Worm (Caenorhabditis elegans): Measurements from ENCODE around the gene trip-4.
A peak's percentile ranks its signal among the peaks of the same experiment; 100 is the strongest.
"Not testable (repeated sequence)": the region's sequence is repeated elsewhere in the genome, so short reads cannot be mapped to it uniquely, and the experiment has no call there.

trip-4 gene

DNA sequence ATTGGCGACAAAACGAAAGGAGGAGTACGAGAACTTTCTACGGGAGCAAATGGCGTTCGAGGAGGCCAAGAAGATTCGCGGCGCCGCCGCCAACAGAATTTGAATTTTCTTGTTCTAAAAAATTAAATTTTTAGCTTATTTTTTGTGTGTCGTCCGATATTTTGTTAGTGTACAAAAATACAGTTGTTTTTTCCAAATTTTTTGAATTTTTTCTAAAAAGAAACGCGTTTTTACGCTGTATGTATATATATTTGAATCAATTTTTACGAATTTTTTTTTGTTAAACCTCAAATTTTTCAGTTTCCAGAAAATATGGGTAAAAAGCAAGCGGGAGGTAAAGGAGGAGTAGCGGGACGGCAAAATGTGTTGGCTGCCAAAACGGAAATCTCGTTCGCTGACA, at the start of gene trip-4:
Gene trip-4, plus strand, starts transcription at position 301 of the 400 bp plus-strand sequence.
- TF ChIP-seq ztf-22 (GFP tag; optimal IDR thresholded peaks at IDR 0.05), result no peak
- TF ChIP-seq lin-35 (GFP tag; optimal IDR thresholded peaks at IDR 0.05), result no peak
- TF ChIP-seq B0336.3 (GFP tag; IDR thresholded peaks at IDR 0.05), result no peak
- no peak for TF ChIP-seq dpl-1 (GFP tag; optimal IDR thresholded peaks at IDR 0.05)
- TF ChIP-seq madf-6 (GFP tag; IDR thresholded peaks at IDR 0.05), result no peak
- TF ChIP-seq F57C9.4 (tag; optimal IDR thresholded peaks at IDR 0.05), result no peak
- no peak for TF ChIP-seq nhr-80 (tag; optimal IDR thresholded peaks at IDR 0.05)
- no peak for TF ChIP-seq somi-1 (GFP tag; optimal IDR thresholded peaks at IDR 0.05)
- TF ChIP-seq B0035.1 (tag; optimal IDR thresholded peaks at IDR 0.05), result no peak
- TF ChIP-seq madf-10 (tag; optimal IDR thresholded peaks at IDR 0.05), result no peak
- TF ChIP-seq madf-3 (GFP tag; IDR thresholded peaks at IDR 0.05), result no peak
- TF ChIP-seq dox-1 (GFP tag; IDR thresholded peaks at IDR 0.05), result no peak
- no peak for TF ChIP-seq hlh-12 (tag; optimal IDR thresholded peaks at IDR 0.05)
- no peak for TF ChIP-seq B0261.1 (tag; optimal IDR thresholded peaks at IDR 0.05)
- TF ChIP-seq efl-1 (GFP tag; optimal IDR thresholded peaks at IDR 0.05), result no peak
- no peak for TF ChIP-seq madf-8 (GFP tag; conservative IDR thresholded peaks at IDR 0.05)
- TF ChIP-seq B0019.2 (GFP tag; conservative IDR thresholded peaks at IDR 0.05), result no peak
- TF ChIP-seq egl-18 (GFP tag; IDR thresholded peaks at IDR 0.05), result no peak
- no peak for TF ChIP-seq ceh-58 (GFP tag; IDR thresholded peaks at IDR 0.05)
- TF ChIP-seq hsf-1 (GFP tag; IDR thresholded peaks at IDR 0.05), result no peak

ce11 chrII:14992598-14992997, 46.6 kb upstream of the trip-4 start, which contains the start of gene Y53F4B.7:
Gene Y53F4B.7, plus strand, starts transcription at chrII:14992898.
- not testable (repeated sequence) for TF ChIP-seq let-526 (GFP tag; IDR thresholded peaks at IDR 0.05); F57A8.1 (GFP tag; optimal IDR thresholded peaks at IDR 0.05); attf-5 (GFP tag; optimal IDR thresholded peaks at IDR 0.05)

DNA sequence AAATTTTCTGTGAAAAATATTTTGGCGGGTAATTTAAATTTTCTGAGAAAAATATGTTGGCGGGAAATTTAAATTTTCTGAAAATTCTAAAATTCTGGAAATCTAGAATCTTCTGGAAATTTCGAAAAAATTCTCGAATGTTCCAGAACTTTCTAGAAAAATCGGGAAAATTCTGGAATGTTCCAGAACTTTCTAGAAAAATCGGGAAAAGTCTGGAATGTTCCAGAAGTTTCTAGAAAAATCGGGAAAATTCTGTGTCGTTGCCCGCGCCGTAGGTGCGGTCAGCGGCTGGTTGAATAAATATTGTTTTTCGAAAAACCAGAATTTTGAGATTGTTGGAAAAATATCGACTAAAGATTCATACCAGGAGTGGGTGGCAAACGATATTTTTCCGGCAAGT, 38.2 kb upstream of the trip-4 start:
- TF ChIP-seq hsf-1 (GFP tag; IDR thresholded peaks at IDR 0.05), result peak; percentile 94

DNA sequence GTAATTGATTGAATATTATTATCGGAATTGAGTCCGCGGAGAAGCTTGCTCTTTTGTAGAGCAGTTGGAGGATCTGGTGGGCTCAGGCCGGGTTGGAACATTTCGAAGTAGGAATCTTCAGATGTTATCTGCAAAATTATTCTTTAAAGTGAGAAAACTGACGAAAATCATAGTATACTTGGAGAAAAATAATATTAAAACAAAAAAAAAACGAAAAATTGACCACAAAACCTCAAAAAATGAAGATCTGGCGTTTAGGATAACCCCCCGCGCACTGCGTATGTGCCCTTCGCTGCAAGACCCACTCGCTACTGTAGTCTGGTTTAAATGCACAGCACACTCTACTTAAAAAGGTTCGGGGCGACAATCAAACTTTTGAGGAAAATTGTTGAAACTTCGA, 35.8 kb upstream of the trip-4 start, which contains the start of gene Y53F4B.10:
Gene Y53F4B.10, minus strand, starts transcription at position 101 of the 400 bp plus-strand sequence.
- no peak for TF ChIP-seq F49E8.2 (tag; optimal IDR thresholded peaks at IDR 0.05; ENCODE audit: insufficient read depth)
- TF ChIP-seq rcor-1 (GFP tag; IDR thresholded peaks at IDR 0.05), result no peak
- no peak for TF ChIP-seq hlh-12 (tag; optimal IDR thresholded peaks at IDR 0.05)

- TF ChIP-seq hrde-1 (tag; optimal IDR thresholded peaks at IDR 0.05; ENCODE audit: borderline replicate concordance), result peak; percentile 93
- peak; percentile 35; the same call in 1 of the 2 replicates for TF ChIP-seq attf-3 (GFP tag; conservative IDR thresholded peaks at IDR 0.05)
- 0 out of 2 replicates have a peak, but pooled peaks have one; percentile 15 for TF ChIP-seq aptf-2 (GFP tag; conservative IDR thresholded peaks at IDR 0.05)
- peak; percentile 65 for TF ChIP-seq Y95B8A.8 (GFP tag; IDR thresholded peaks at IDR 0.05)
- peak; percentile 80; the same call in 1 of the 2 replicates for TF ChIP-seq nfya-2 (GFP tag; IDR thresholded peaks at IDR 0.05)
- TF ChIP-seq let-607 (tag; optimal IDR thresholded peaks at IDR 0.05), result no peak
- no peak for TF ChIP-seq F57C9.4 (tag; optimal IDR thresholded peaks at IDR 0.05)
- TF ChIP-seq ceh-27 (GFP tag; optimal IDR thresholded peaks at IDR 0.05), result no peak
- no peak for TF ChIP-seq ama-1 (optimal IDR thresholded peaks at IDR 0.05)
- peak in 1 of 2 experiments; percentile 79 for TF ChIP-seq ama-1 (GFP tag; optimal IDR thresholded peaks at IDR 0.05)
- no peak for TF ChIP-seq nhr-179 (tag; optimal IDR thresholded peaks at IDR 0.05)
- TF ChIP-seq sptf-2 (GFP tag; optimal IDR thresholded peaks at IDR 0.05), result no peak
- no peak for TF ChIP-seq zfh-2 (GFP tag; conservative IDR thresholded peaks at IDR 0.05)
- TF ChIP-seq nhr-80 (tag; optimal IDR thresholded peaks at IDR 0.05), result no peak
- peak; percentile 48 for TF ChIP-seq him-1 (tag; optimal IDR thresholded peaks at IDR 0.05)
- TF ChIP-seq ceh-91 (GFP tag; IDR thresholded peaks at IDR 0.05), result peak; percentile 79
- peak; percentile 80; the same call in 1 of the 2 replicates for TF ChIP-seq aptf-3 (GFP tag; IDR thresholded peaks at IDR 0.05)
- no peak for TF ChIP-seq pha-4 (tag; optimal IDR thresholded peaks at IDR 0.05)
- no peak for TF ChIP-seq sdz-38 (tag; optimal IDR thresholded peaks at IDR 0.05)
- peak; percentile 4 for TF ChIP-seq tlf-1 (GFP tag; optimal IDR thresholded peaks at IDR 0.05)
These were observed 34.7 kb upstream of the trip-4 start for ce11 chrII:15004538-15004937.

All from whole organism, young adult.